Fruit fly (Drosophila melanogaster) whole organism, embryonic: Measurements from ENCODE around the gene Gk2.

Experiments used
- Aef1 ChIP-seq: fragments of 200-800 bp; sonication (Bioruptor generic); IDR thresholded peaks from 3 replicates; pipeline ENCODE4 v1.3.6; 2022; ENCODE audit warnings: missing biosample characterization, missing genetic modification characterization
- Bdp1 ChIP-seq: fragments of 200-800 bp; sonication (Bioruptor generic); optimal IDR thresholded peaks from 3 replicates; lab custom pipeline; 2016; ENCODE audit warnings: missing biosample characterization, missing genetic modification characterization
- CG10274 ChIP-seq: fragments of 200-800 bp; sonication (Bioruptor generic); optimal IDR thresholded peaks from 3 replicates; lab custom pipeline; 2017; ENCODE audit warnings: missing biosample characterization, mild to moderate bottlenecking, missing genetic modification characterization
- CG11560 ChIP-seq: fragments of 200-800 bp; sonication (Bioruptor generic); IDR thresholded peaks from 3 replicates; pipeline ENCODE4 v1.3.6; 2022; ENCODE audit warnings: missing biosample characterization, missing genetic modification characterization
- CG14710 ChIP-seq: fragments of 200-800 bp; sonication (Bioruptor generic); optimal IDR thresholded peaks from 3 replicates; lab custom pipeline; 2019; ENCODE audit warnings: missing biosample characterization, mild to moderate bottlenecking, missing genetic modification characterization, moderate library complexity
- CG14860 ChIP-seq: fragments of 200-800 bp; sonication (Bioruptor generic); IDR thresholded peaks from 3 replicates; pipeline ENCODE4 v1.3.6; 2022; ENCODE audit warnings: missing biosample characterization, missing genetic modification characterization; ENCODE audit not compliant: partially characterized antibody
- CG15269 ChIP-seq: fragments of 200-800 bp; sonication (Bioruptor generic); optimal IDR thresholded peaks from 2 replicates; lab custom pipeline; 2018; ENCODE audit warnings: missing biosample characterization, mild to moderate bottlenecking, missing genetic modification characterization, moderate library complexity
- CG17186 ChIP-seq: fragments of 200-800 bp; sonication (Bioruptor generic); optimal IDR thresholded peaks from 3 replicates; lab custom pipeline; 2017; ENCODE audit warnings: missing biosample characterization, missing genetic modification reagents, missing genetic modification characterization
- CG18599 ChIP-seq: fragments of 200-800 bp; sonication (Bioruptor generic); optimal IDR thresholded peaks from 3 replicates; lab custom pipeline; 2017; ENCODE audit warnings: missing biosample characterization, missing genetic modification characterization, mild to moderate bottlenecking, moderate library complexity, missing genetic modification reagents
- CG42726 ChIP-seq: fragments of 200-800 bp; sonication (Bioruptor generic); IDR thresholded peaks from 2 replicates; pipeline ENCODE4 v1.3.6; 2022; ENCODE audit warnings: missing biosample characterization, missing genetic modification characterization; ENCODE audit not compliant: partially characterized antibody
- CG7928 ChIP-seq: fragments of 200-800 bp; sonication (Bioruptor generic); optimal IDR thresholded peaks from 2 replicates; lab custom pipeline; 2017; ENCODE audit warnings: missing biosample characterization, mild to moderate bottlenecking, missing genetic modification characterization
- CG8359 ChIP-seq: fragments of 200-800 bp; sonication (Bioruptor generic); optimal IDR thresholded peaks from 2 replicates; lab custom pipeline; 2017; ENCODE audit warnings: missing biosample characterization, mild to moderate bottlenecking, missing genetic modification characterization, borderline replicate concordance
- CG8478 ChIP-seq: fragments of >200 bp; optimal IDR thresholded peaks from 2 replicates; lab custom pipeline; 2018
- CG9797 ChIP-seq: fragments of 200-800 bp; sonication (Bioruptor generic); optimal IDR thresholded peaks from 3 replicates; lab custom pipeline; 2018; ENCODE audit warnings: missing biosample characterization, mild to moderate bottlenecking, missing genetic modification characterization
- CkIIα-i1 ChIP-seq: fragments of 200-800 bp; sonication (Bioruptor generic); IDR thresholded peaks from 2 replicates; pipeline ENCODE4 v1.3.6; 2022; ENCODE audit warnings: missing biosample characterization, missing genetic modification characterization
- Dad ChIP-seq: fragments of 200-800 bp; sonication (Bioruptor generic); optimal IDR thresholded peaks from 3 replicates; lab custom pipeline; 2016; ENCODE audit warnings: missing biosample characterization, missing genetic modification characterization
- Dek ChIP-seq: fragments of 200-800 bp; sonication (Bioruptor generic); optimal IDR thresholded peaks from 3 replicates; lab custom pipeline; 2019; ENCODE audit warnings: missing biosample characterization, mild to moderate bottlenecking, missing genetic modification characterization, moderate library complexity
- Doc2 ChIP-seq: fragments of 200-800 bp; sonication (Bioruptor generic); IDR thresholded peaks from 2 replicates; pipeline ENCODE4 v1.3.6; 2022; ENCODE audit warnings: missing biosample characterization, missing genetic modification characterization
- Eip74EF ChIP-seq, 2 experiments: fragments of 200-800 bp in 1 of 2; fragments of >200 bp in 1 of 2; sonication (Bioruptor generic) in 1 of 2; optimal IDR thresholded peaks; 2 replicates each; lab custom pipeline; 2017 to 2019; ENCODE audit warnings: missing biosample characterization in 2 of 2, missing genetic modification characterization in 2 of 2, mild to moderate bottlenecking in 1 of 2, moderate library complexity in 1 of 2
- MBD-R2 ChIP-seq: fragments of 200-800 bp; sonication (Bioruptor generic); IDR thresholded peaks from 2 replicates; pipeline ENCODE4 v1.3.6; 2022; ENCODE audit warnings: missing biosample characterization, missing genetic modification characterization
- Mrtf ChIP-seq: fragments of 200-800 bp; sonication (Bioruptor generic); IDR thresholded peaks from 3 replicates; pipeline ENCODE4 v1.3.6; 2022; ENCODE audit warnings: missing biosample characterization, missing genetic modification characterization
- Oaz ChIP-seq: fragments of 200-800 bp; sonication (Bioruptor generic); IDR thresholded peaks from 2 replicates; pipeline ENCODE4 v1.3.6; 2022; ENCODE audit warnings: missing biosample characterization, missing genetic modification characterization
- Pdp1 ChIP-seq, 2 experiments: fragments of 200-800 bp; sonication (Bioruptor generic); optimal IDR thresholded peaks; 3 replicates each; lab custom pipeline; 2016; ENCODE audit warnings: missing biosample characterization in 2 of 2, missing genetic modification characterization in 2 of 2, mild to moderate bottlenecking in 1 of 2, moderate library complexity in 1 of 2
- Ravus ChIP-seq: fragments of 200-800 bp; sonication (Bioruptor generic); IDR thresholded peaks from 2 replicates; pipeline ENCODE4 v1.3.6; 2022; ENCODE audit warnings: missing biosample characterization, missing genetic modification characterization
- TFAM ChIP-seq: fragments of 200-800 bp; sonication (Bioruptor generic); optimal IDR thresholded peaks from 2 replicates; lab custom pipeline; 2017; ENCODE audit warnings: missing biosample characterization, missing genetic modification characterization, inconsistent platforms
- ash1 ChIP-seq: fragments of 200-800 bp; sonication (Bioruptor generic); optimal IDR thresholded peaks from 2 replicates; lab custom pipeline; 2018; ENCODE audit warnings: missing biosample characterization, mild to moderate bottlenecking, missing genetic modification characterization
- az2 ChIP-seq: fragments of 200-800 bp; sonication (Bioruptor generic); optimal IDR thresholded peaks from 3 replicates; lab custom pipeline; 2016; ENCODE audit warnings: missing biosample characterization, missing genetic modification characterization
- bab2 ChIP-seq: fragments of 200-800 bp; sonication (Bioruptor generic); optimal IDR thresholded peaks from 2 replicates; lab custom pipeline; 2016; ENCODE audit warnings: missing biosample characterization, missing genetic modification characterization
- bsh ChIP-seq, 2 experiments: fragments of 200-800 bp; sonication (Bioruptor generic); optimal IDR thresholded peaks; 2 replicates each; lab custom pipeline; 2017 to 2018; ENCODE audit warnings: mild to moderate bottlenecking in 2 of 2, missing biosample characterization in 2 of 2, missing genetic modification characterization in 2 of 2, moderate library complexity in 1 of 2
- btn ChIP-seq: fragments of 200-800 bp; sonication (Bioruptor generic); optimal IDR thresholded peaks from 2 replicates; lab custom pipeline; 2016; ENCODE audit warnings: missing biosample characterization, missing genetic modification characterization
- chinmo ChIP-seq: fragments of 200-800 bp; sonication (Bioruptor generic); IDR thresholded peaks from 4 replicates; pipeline ENCODE4 v1.3.6; 2022; ENCODE audit warnings: missing biosample characterization, missing genetic modification characterization; ENCODE audit not compliant: partially characterized antibody
- cwo ChIP-seq: fragments of 200-800 bp; sonication (Bioruptor generic); optimal IDR thresholded peaks from 3 replicates; lab custom pipeline; 2017; ENCODE audit warnings: missing biosample characterization, missing genetic modification characterization, mild to moderate bottlenecking, moderate library complexity, missing genetic modification reagents
- dati ChIP-seq: fragments of 200-800 bp; sonication (Bioruptor generic); IDR thresholded peaks from 2 replicates; pipeline ENCODE4 v1.3.6; 2022; ENCODE audit warnings: missing biosample characterization, missing genetic modification characterization
- gsb ChIP-seq: fragments of 200-800 bp; sonication (Bioruptor generic); IDR thresholded peaks from 2 replicates; pipeline ENCODE4 v1.3.6; 2022; ENCODE audit warnings: missing biosample characterization, missing genetic modification characterization
- her ChIP-seq: fragments of 200-800 bp; sonication (Bioruptor generic); optimal IDR thresholded peaks from 2 replicates; lab custom pipeline; 2016; ENCODE audit warnings: missing biosample characterization, missing genetic modification characterization
- hth ChIP-seq: fragments of >200 bp; optimal IDR thresholded peaks from 2 replicates; lab custom pipeline; 2017; ENCODE audit warnings: inconsistent platforms
- insv ChIP-seq, 2 experiments: fragments of 200-800 bp; sonication (Bioruptor generic); optimal IDR thresholded peaks; 3 replicates each; lab custom pipeline; 2016 to 2018; ENCODE audit warnings: missing biosample characterization in 2 of 2, missing genetic modification characterization in 2 of 2
- nerfin-1 ChIP-seq: fragments of 200-800 bp; sonication (Bioruptor generic); optimal IDR thresholded peaks from 3 replicates; lab custom pipeline; 2019; ENCODE audit warnings: missing biosample characterization, mild to moderate bottlenecking, missing genetic modification characterization, moderate library complexity
- onecut ChIP-seq: fragments of 200-800 bp; sonication (Bioruptor generic); IDR thresholded peaks from 2 replicates; pipeline ENCODE4 v1.3.6; 2022; ENCODE audit warnings: missing biosample characterization, missing genetic modification characterization
- p53 ChIP-seq: fragments of 200-800 bp; sonication (Bioruptor generic); optimal IDR thresholded peaks from 2 replicates; lab custom pipeline; 2016; ENCODE audit warnings: missing biosample characterization, missing genetic modification characterization
- repo ChIP-seq: fragments of 200-800 bp; sonication (Bioruptor generic); optimal IDR thresholded peaks from 2 replicates; lab custom pipeline; 2016; ENCODE audit warnings: missing biosample characterization, missing genetic modification characterization
- shn ChIP-seq: fragments of 200-800 bp; sonication (Bioruptor generic); optimal IDR thresholded peaks from 3 replicates; lab custom pipeline; 2016; ENCODE audit warnings: missing biosample characterization, missing genetic modification characterization
- sim ChIP-seq: fragments of 200-800 bp; sonication (Bioruptor generic); IDR thresholded peaks from 2 replicates; pipeline ENCODE4 v1.3.6; 2022; ENCODE audit warnings: missing biosample characterization, missing genetic modification characterization
- sqz ChIP-seq: fragments of 200-800 bp; sonication (Bioruptor generic); optimal IDR thresholded peaks from 3 replicates; lab custom pipeline; 2018; ENCODE audit warnings: missing biosample characterization, mild to moderate bottlenecking, missing genetic modification characterization
- tin ChIP-seq: fragments of 200-800 bp; sonication (Bioruptor generic); optimal IDR thresholded peaks from 3 replicates; lab custom pipeline; 2016; ENCODE audit warnings: missing biosample characterization, missing genetic modification characterization
- tll ChIP-seq, 2 experiments: fragments of 200-800 bp in 1 of 2; fragments of >200 bp in 1 of 2; sonication (Bioruptor generic) in 1 of 2; optimal IDR thresholded peaks; 2 replicates each; lab custom pipeline; 2017 to 2019; ENCODE audit warnings: missing biosample characterization in 2 of 2, missing genetic modification characterization in 2 of 2, mild to moderate bottlenecking in 1 of 2, moderate library complexity in 1 of 2
- ttk ChIP-seq: fragments of 200-800 bp; sonication (Bioruptor generic); IDR thresholded peaks from 2 replicates; pipeline ENCODE4 v2.1.2; 2022; ENCODE audit warnings: missing biosample characterization, missing genetic modification characterization
- vfl ChIP-seq: fragments of 200-800 bp; sonication (Bioruptor generic); optimal IDR thresholded peaks from 2 replicates; lab custom pipeline; 2016; ENCODE audit warnings: missing biosample characterization, missing genetic modification characterization

The Gk2 gene

DNA sequence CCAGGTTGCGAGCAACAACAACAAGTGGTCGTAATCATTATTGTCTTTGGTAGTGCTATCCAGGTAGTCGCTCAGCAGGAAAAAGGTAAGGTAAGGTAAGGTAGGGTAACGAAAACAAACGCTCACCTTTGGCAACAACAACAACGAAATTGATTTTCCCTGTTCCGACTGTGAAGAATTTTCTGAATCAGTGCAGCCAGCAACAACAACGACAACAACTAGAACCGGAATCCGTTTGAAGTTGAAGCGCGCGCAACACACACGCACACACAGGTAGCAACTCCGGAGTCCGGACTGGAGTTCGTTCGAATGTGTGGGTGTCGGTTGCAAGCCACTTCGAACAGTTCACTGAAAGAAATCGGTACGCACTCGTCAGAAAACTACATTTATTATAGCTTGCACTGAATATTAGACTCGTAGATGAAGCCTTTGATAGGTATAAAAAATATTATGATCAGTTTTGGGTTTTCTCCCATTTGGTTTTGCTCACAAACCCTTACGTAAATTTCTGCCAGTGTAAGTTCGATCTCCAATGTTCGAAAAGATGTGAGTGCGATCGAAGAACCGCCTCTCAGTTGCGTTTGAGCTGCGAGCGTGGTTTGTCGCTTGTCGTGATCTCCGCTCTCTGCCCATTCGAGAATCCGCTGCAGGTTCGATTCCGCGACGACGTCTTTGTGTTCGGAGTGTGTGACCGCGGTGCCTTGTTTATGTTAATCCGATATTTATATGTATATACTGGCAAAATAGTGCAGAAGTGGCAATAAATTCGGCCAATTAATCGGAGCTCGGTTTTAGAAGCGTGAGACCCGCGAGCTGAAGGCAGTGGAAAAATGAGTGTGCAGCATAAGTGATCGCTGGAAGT lies 8.4 kb downstream of the Gk2 start, which contains the start of gene CG13921 (continued):
- TF ChIP-seq sqz (GFP tag; lab: Kevin White, UChicago) = peak; percentile 98
- peak; percentile 99 for TF ChIP-seq Aef1
- peak; percentile 98 for TF ChIP-seq CG18599 (GFP tag; lab: Kevin White, UChicago)
- TF ChIP-seq Eip74EF (GFP tag; optimal IDR thresholded peaks at IDR 0.05; lab: Kevin White, UChicago) = peak in 1 of 2 experiments; percentile 98
- TF ChIP-seq p53 (GFP tag; lab: Kevin White, UChicago) = peak; percentile 98
- peak; percentile 93 for TF ChIP-seq CkIIα-i1 (GFP tag; lab: Robert Waterston, UW)
- TF ChIP-seq shn (GFP tag; lab: Kevin White, UChicago) = peak; percentile 98
- TF ChIP-seq CG9797 (GFP tag; lab: Kevin White, UChicago) = peak; percentile 73
- peak; percentile 97 for TF ChIP-seq her (GFP tag; lab: Kevin White, UChicago)
- TF ChIP-seq repo (GFP tag; lab: Kevin White, UChicago) = peak; percentile 99
- TF ChIP-seq CG8478 (lab: Kevin White, UChicago) = no peak
- peak; percentile 95 for TF ChIP-seq CG10274 (GFP tag; lab: Kevin White, UChicago)
- TF ChIP-seq hth (lab: Kevin White, UChicago) = no peak
- peak; percentile 99 for TF ChIP-seq onecut (GFP tag; lab: Robert Waterston, UW)
- TF ChIP-seq CG15269 = peak; percentile 98
- TF ChIP-seq TFAM (GFP tag; lab: Kevin White, UChicago) = peak; percentile 97
- no peak for TF ChIP-seq CG42726 (GFP tag; lab: Robert Waterston, UW)
- peak; percentile 88 for TF ChIP-seq ash1 (GFP tag; lab: Kevin White, UChicago)
- TF ChIP-seq cwo (GFP tag; lab: Kevin White, UChicago) = peak; percentile 95
- peak; percentile 99 to 100 for TF ChIP-seq Pdp1 (GFP tag; optimal IDR thresholded peaks at IDR 0.05; lab: Kevin White, UChicago)
- TF ChIP-seq CG14710 (tag; lab: Kevin White, UChicago) = peak; percentile 99
- TF ChIP-seq CG7928 (GFP tag; lab: Kevin White, UChicago) = peak; percentile 81
- peak; percentile 89 for TF ChIP-seq CG11560 (tag; lab: Robert Waterston, UW)
- TF ChIP-seq tin (GFP tag; lab: Kevin White, UChicago) = peak; percentile 100
- TF ChIP-seq CG14860 = no peak
- peak; percentile 94 for TF ChIP-seq Bdp1
- TF ChIP-seq Mrtf = peak; percentile 98
- TF ChIP-seq bab2 (GFP tag; lab: Kevin White, UChicago) = peak; percentile 99
- peak; percentile 94 for TF ChIP-seq gsb (GFP tag; lab: Robert Waterston, UW)
- TF ChIP-seq Dad (GFP tag; lab: Kevin White, UChicago) = peak; percentile 99
- peak; percentile 98 for TF ChIP-seq dati (GFP tag; lab: Robert Waterston, UW)
- TF ChIP-seq nerfin-1 (tag; lab: Kevin White, UChicago) = peak; percentile 98
- TF ChIP-seq btn = peak; percentile 99
- peak; percentile 69; the same call in 1 of the 4 replicates for TF ChIP-seq chinmo
- peak; percentile 99 for TF ChIP-seq sim (GFP tag; lab: Robert Waterston, UW)
- TF ChIP-seq Doc2 (GFP tag; lab: Robert Waterston, UW) = peak; percentile 95
- peak; percentile 69 to 76 for TF ChIP-seq insv (GFP tag; optimal IDR thresholded peaks at IDR 0.05; lab: Kevin White, UChicago)
- TF ChIP-seq vfl (GFP tag; lab: Kevin White, UChicago) = peak; percentile 98
- peak; percentile 98 for TF ChIP-seq MBD-R2 (GFP tag; lab: Robert Waterston, UW)
- peak; percentile 98 to 99 for TF ChIP-seq bsh (GFP tag; optimal IDR thresholded peaks at IDR 0.05; lab: Kevin White, UChicago)
- peak; percentile 96 for TF ChIP-seq Ravus (GFP tag; lab: Robert Waterston, UW)
- peak; percentile 97 for TF ChIP-seq Dek
- peak; percentile 96 for TF ChIP-seq CG8359
- TF ChIP-seq Oaz (GFP tag; lab: Robert Waterston, UW) = peak; percentile 97
- TF ChIP-seq CG17186 = peak; percentile 97
- TF ChIP-seq ttk (GFP tag; lab: Robert Waterston, UW) = peak; percentile 99
- peak in 1 of 2 experiments; percentile 94 for TF ChIP-seq tll (GFP tag; optimal IDR thresholded peaks at IDR 0.05; lab: Kevin White, UChicago)
- TF ChIP-seq az2 = peak; percentile 99
